Fruit fly (Drosophila melanogaster) whole organism, embryonic: ENCODE results near the gene AstA-R1.

ENCODE experiments used
- Asciz ChIP-seq: fragments of 200-800 bp; sonication (Bioruptor generic); optimal IDR thresholded peaks from 2 replicates; lab custom pipeline; 2017; ENCODE audit warnings: missing biosample characterization, mild to moderate bottlenecking, missing genetic modification characterization, missing genetic modification reagents
- Awh ChIP-seq: fragments of 200-800 bp; sonication (Bioruptor generic); IDR thresholded peaks from 2 replicates; pipeline ENCODE4, ENCODE4 v1.3.6; 2022; ENCODE audit warnings: missing biosample characterization, missing genetic modification characterization
- B-H1 ChIP-seq: fragments of 200-800 bp; sonication (Bioruptor generic); IDR thresholded peaks from 3 replicates; pipeline ENCODE4 v1.3.6; 2022; ENCODE audit warnings: missing biosample characterization, missing genetic modification characterization
- CG10959 ChIP-seq: fragments of 200-800 bp; sonication (Bioruptor generic); IDR thresholded peaks from 2 replicates; pipeline ENCODE4 v1.3.6; 2022; ENCODE audit warnings: missing biosample characterization, missing genetic modification characterization
- CG12299 ChIP-seq: fragments of 200-800 bp; sonication (Bioruptor generic); optimal IDR thresholded peaks from 2 replicates; lab custom pipeline; 2018; ENCODE audit warnings: missing biosample characterization, mild to moderate bottlenecking, missing genetic modification characterization
- CG13123 ChIP-seq: fragments of 200-800 bp; sonication (Bioruptor generic); optimal IDR thresholded peaks from 2 replicates; lab custom pipeline; 2016; ENCODE audit warnings: missing biosample characterization, missing genetic modification characterization
- CG14050 ChIP-seq: fragments of 200-800 bp; sonication (Bioruptor generic); IDR thresholded peaks from 3 replicates; pipeline ENCODE4 v1.3.6; 2022; ENCODE audit warnings: missing biosample characterization, missing genetic modification characterization
- CG14667 ChIP-seq: fragments of 200-800 bp; sonication (Bioruptor generic); IDR thresholded peaks from 2 replicates; pipeline ENCODE4 v1.3.6; 2022; ENCODE audit warnings: missing biosample characterization, missing genetic modification characterization
- CG14860 ChIP-seq: fragments of 200-800 bp; sonication (Bioruptor generic); IDR thresholded peaks from 3 replicates; pipeline ENCODE4 v1.3.6; 2022; ENCODE audit warnings: missing biosample characterization, missing genetic modification characterization; ENCODE audit not compliant: partially characterized antibody
- CG1603 ChIP-seq: fragments of 200-800 bp; sonication (Bioruptor generic); optimal IDR thresholded peaks from 2 replicates; lab custom pipeline; 2019; ENCODE audit warnings: missing biosample characterization, mild to moderate bottlenecking, missing genetic modification characterization, moderate library complexity
- CG1647 ChIP-seq: fragments of 200-800 bp; sonication (Bioruptor generic); optimal IDR thresholded peaks from 3 replicates; lab custom pipeline; 2016; ENCODE audit warnings: missing biosample characterization, missing genetic modification characterization
- CG17829 ChIP-seq: fragments of 200-800 bp; optimal IDR thresholded peaks from 2 replicates; lab custom pipeline; 2019; ENCODE audit warnings: missing biosample characterization, mild to moderate bottlenecking, missing genetic modification characterization, moderate library complexity
- CG1792 ChIP-seq: fragments of 200-800 bp; sonication (Bioruptor generic); optimal IDR thresholded peaks from 2 replicates; lab custom pipeline; 2016; ENCODE audit warnings: missing biosample characterization, missing genetic modification characterization
- CG18011 ChIP-seq: fragments of 200-800 bp; sonication (Bioruptor generic); optimal IDR thresholded peaks from 2 replicates; lab custom pipeline; 2017; ENCODE audit warnings: missing biosample characterization, missing genetic modification characterization, mild to moderate bottlenecking, moderate library complexity, missing genotype
- CG1832 ChIP-seq: fragments of 200-800 bp; sonication (Bioruptor generic); optimal IDR thresholded peaks from 2 replicates; lab custom pipeline; 2017; ENCODE audit warnings: missing biosample characterization, mild to moderate bottlenecking, missing genetic modification characterization, inconsistent platforms
- CG31365 ChIP-seq: fragments of 200-800 bp; sonication (Bioruptor generic); optimal IDR thresholded peaks from 2 replicates; lab custom pipeline; 2018; ENCODE audit warnings: missing biosample characterization, mild to moderate bottlenecking, missing genetic modification characterization
- CG31441 ChIP-seq: fragments of 200-800 bp; sonication (Bioruptor generic); IDR thresholded peaks from 2 replicates; pipeline ENCODE4 v1.3.6; 2022; ENCODE audit warnings: missing biosample characterization, missing genetic modification characterization
- CG4282 ChIP-seq: fragments of 200-800 bp; sonication (Bioruptor generic); optimal IDR thresholded peaks from 2 replicates; lab custom pipeline; 2016; ENCODE audit warnings: missing biosample characterization, missing genetic modification characterization
- CG43689 ChIP-seq: fragments of 200-800 bp; sonication (Bioruptor generic); IDR thresholded peaks from 2 replicates; pipeline ENCODE4 v1.3.6; 2022; ENCODE audit warnings: missing biosample characterization, missing genetic modification characterization
- CG7372 ChIP-seq: fragments of 200-800 bp; sonication (Bioruptor generic); IDR thresholded peaks from 2 replicates; pipeline ENCODE4 v1.3.6; 2022; ENCODE audit warnings: missing biosample characterization, missing genetic modification characterization
- CG7745 ChIP-seq: fragments of 200-800 bp; sonication (Bioruptor generic); optimal IDR thresholded peaks from 2 replicates; lab custom pipeline; 2018; ENCODE audit warnings: missing biosample characterization, mild to moderate bottlenecking, missing genetic modification characterization, moderate library complexity
- CG9437 ChIP-seq: fragments of 200-800 bp; sonication (Bioruptor generic); optimal IDR thresholded peaks from 2 replicates; lab custom pipeline; 2018; ENCODE audit warnings: missing biosample characterization, mild to moderate bottlenecking, missing genetic modification characterization
- Dbx ChIP-seq: fragments of 200-800 bp; sonication (Bioruptor generic); IDR thresholded peaks from 3 replicates; pipeline ENCODE4 v1.3.6; 2022; ENCODE audit warnings: missing biosample characterization, missing genetic modification characterization
- Ets97D ChIP-seq: fragments of 200-800 bp; sonication (Bioruptor generic); optimal IDR thresholded peaks from 3 replicates; lab custom pipeline; 2016; ENCODE audit warnings: missing biosample characterization, missing genetic modification characterization
- HmgD ChIP-seq: fragments of 200-800 bp; sonication (Bioruptor generic); optimal IDR thresholded peaks from 3 replicates; lab custom pipeline; 2016; ENCODE audit warnings: missing biosample characterization, missing genetic modification characterization
- Hsf ChIP-seq: fragments of 200-800 bp; sonication (Bioruptor generic); optimal IDR thresholded peaks from 3 replicates; lab custom pipeline; 2016; ENCODE audit warnings: missing biosample characterization, missing genetic modification characterization
- Oaz ChIP-seq: fragments of 200-800 bp; sonication (Bioruptor generic); IDR thresholded peaks from 2 replicates; pipeline ENCODE4 v1.3.6; 2022; ENCODE audit warnings: missing biosample characterization, missing genetic modification characterization
- Ptx1 ChIP-seq: fragments of 200-800 bp; sonication (Bioruptor generic); IDR thresholded peaks from 2 replicates; pipeline ENCODE4 v1.3.6; 2022; ENCODE audit warnings: missing biosample characterization, missing genetic modification characterization
- Stat92E ChIP-seq, 3 experiments: fragments of >200 bp in 2 of 3; fragments of 200-800 bp in 1 of 3; sonication (Bioruptor generic) in 1 of 3; optimal IDR thresholded peaks; 2 replicates each; lab custom pipeline; 2017 to 2019; ENCODE audit warnings: missing biosample characterization in 3 of 3, missing genetic modification characterization in 3 of 3, mild to moderate bottlenecking in 1 of 3, moderate library complexity in 1 of 3
- ap ChIP-seq: fragments of 200-800 bp; sonication (Bioruptor generic); IDR thresholded peaks from 2 replicates; pipeline ENCODE4 v1.3.6; 2022; ENCODE audit warnings: missing biosample characterization, missing genetic modification characterization
- bbx ChIP-seq: fragments of 200-800 bp; sonication (Bioruptor generic); IDR thresholded peaks from 2 replicates; pipeline ENCODE4 v1.3.6; 2022; ENCODE audit warnings: missing biosample characterization, missing genetic modification characterization; ENCODE audit not compliant: partially characterized antibody
- chif ChIP-seq, 2 experiments: fragments of 200-800 bp; sonication (Bioruptor generic); optimal IDR thresholded peaks; 3 replicates each; lab custom pipeline; 2016; ENCODE audit warnings: missing biosample characterization in 2 of 2, missing genetic modification characterization in 2 of 2
- esg ChIP-seq: fragments of 200-800 bp; sonication (Bioruptor generic); conservative IDR thresholded peaks from 2 replicates; pipeline ENCODE4 v1.3.6; 2022; ENCODE audit warnings: missing biosample characterization, missing genetic modification characterization
- gsb-n ChIP-seq: fragments of 200-800 bp; sonication (Bioruptor generic); optimal IDR thresholded peaks from 3 replicates; lab custom pipeline; 2018; ENCODE audit warnings: missing biosample characterization, mild to moderate bottlenecking, missing genetic modification characterization
- hb ChIP-seq: fragments of 200-800 bp; sonication (Bioruptor generic); IDR thresholded peaks from 3 replicates; pipeline ENCODE4 v1.3.6; 2022; ENCODE audit warnings: missing biosample characterization, missing genetic modification characterization; ENCODE audit not compliant: partially characterized antibody
- kni ChIP-seq: fragments of 200-800 bp; sonication (Bioruptor generic); optimal IDR thresholded peaks from 3 replicates; lab custom pipeline; 2017; ENCODE audit warnings: mild to moderate bottlenecking, missing biosample characterization, missing genetic modification reagents, missing genetic modification characterization
- lab ChIP-seq: fragments of 200-800 bp; sonication (Bioruptor generic); optimal IDR thresholded peaks from 3 replicates; lab custom pipeline; 2017; ENCODE audit warnings: missing biosample characterization, missing genetic modification characterization, mild to moderate bottlenecking, moderate library complexity, missing genetic modification reagents
- oc ChIP-seq: fragments of 200-800 bp; sonication (Bioruptor generic); optimal IDR thresholded peaks from 2 replicates; lab custom pipeline; 2018; ENCODE audit warnings: missing biosample characterization, mild to moderate bottlenecking, missing genetic modification characterization, moderate library complexity
- pita ChIP-seq: fragments of 200-800 bp; sonication (Bioruptor generic); optimal IDR thresholded peaks from 2 replicates; lab custom pipeline; 2017; ENCODE audit warnings: missing biosample characterization, mild to moderate bottlenecking, missing genetic modification characterization
- repo ChIP-seq: fragments of 200-800 bp; sonication (Bioruptor generic); optimal IDR thresholded peaks from 2 replicates; lab custom pipeline; 2016; ENCODE audit warnings: missing biosample characterization, missing genetic modification characterization
- rib ChIP-seq: fragments of 200-800 bp; sonication (Bioruptor generic); IDR thresholded peaks from 2 replicates; pipeline ENCODE4 v1.3.6; 2022; ENCODE audit warnings: missing biosample characterization, missing genetic modification characterization
- shn ChIP-seq: fragments of 200-800 bp; sonication (Bioruptor generic); optimal IDR thresholded peaks from 3 replicates; lab custom pipeline; 2016; ENCODE audit warnings: missing biosample characterization, missing genetic modification characterization
- slbo ChIP-seq: fragments of 200-800 bp; sonication (Bioruptor generic); IDR thresholded peaks from 2 replicates; pipeline ENCODE4 v1.3.6; 2022; ENCODE audit warnings: missing biosample characterization, missing genetic modification characterization
- so ChIP-seq: fragments of 200-800 bp; sonication (Bioruptor generic); IDR thresholded peaks from 3 replicates; pipeline ENCODE4 v1.3.6; 2022; ENCODE audit warnings: missing biosample characterization, missing genetic modification characterization
- sqz ChIP-seq: fragments of 200-800 bp; sonication (Bioruptor generic); optimal IDR thresholded peaks from 3 replicates; lab custom pipeline; 2018; ENCODE audit warnings: missing biosample characterization, mild to moderate bottlenecking, missing genetic modification characterization
- tll ChIP-seq, 2 experiments: fragments of 200-800 bp in 1 of 2; fragments of >200 bp in 1 of 2; sonication (Bioruptor generic) in 1 of 2; optimal IDR thresholded peaks; 2 replicates each; lab custom pipeline; 2017 to 2019; ENCODE audit warnings: missing biosample characterization in 2 of 2, missing genetic modification characterization in 2 of 2, mild to moderate bottlenecking in 1 of 2, moderate library complexity in 1 of 2
- unc-4 ChIP-seq: fragments of 200-800 bp; sonication (Bioruptor generic); IDR thresholded peaks from 2 replicates; pipeline ENCODE4 v1.3.6; 2022; ENCODE audit warnings: missing biosample characterization, missing genetic modification characterization; ENCODE audit not compliant: partially characterized antibody
- unpg ChIP-seq: fragments of 200-800 bp; sonication (Bioruptor generic); optimal IDR thresholded peaks from 3 replicates; lab custom pipeline; 2018; ENCODE audit warnings: missing biosample characterization, mild to moderate bottlenecking, missing genetic modification characterization, moderate library complexity

AstA-R1 gene

dm6 chrX:3545849-3546518 lies 28.4 kb upstream of the AstA-R1 start (continued):
- peak; percentile 85 for TF ChIP-seq CG10959
- TF ChIP-seq Dbx (GFP tag; lab: Robert Waterston, UW): 0 out of 3 replicates have a peak, but pooled peaks have one; percentile 57
- TF ChIP-seq Hsf (GFP tag; lab: Kevin White, UChicago): peak; percentile 85
- TF ChIP-seq shn (GFP tag; lab: Kevin White, UChicago): peak; percentile 45
- peak; percentile 41 for TF ChIP-seq CG18011
- TF ChIP-seq rib (GFP tag; lab: Robert Waterston, UW): no peak
- TF ChIP-seq repo (GFP tag; lab: Kevin White, UChicago): peak; percentile 44
- TF ChIP-seq B-H1: peak; percentile 71
- peak; percentile 89 for TF ChIP-seq sqz (GFP tag; lab: Kevin White, UChicago)
- peak; percentile 57 for TF ChIP-seq slbo (GFP tag; lab: Robert Waterston, UW)
- peak; percentile 93 for TF ChIP-seq oc (tag; lab: Kevin White, UChicago)
- 0 out of 2 replicates have a peak, but pooled peaks have one; percentile 20 for TF ChIP-seq CG7372 (GFP tag; lab: Robert Waterston, UW)
- no peak for TF ChIP-seq tll (GFP tag; optimal IDR thresholded peaks at IDR 0.05; lab: Kevin White, UChicago)
- TF ChIP-seq CG1832 (GFP tag; lab: Kevin White, UChicago): no peak
- no peak for TF ChIP-seq Ets97D (GFP tag; lab: Kevin White, UChicago)
- no peak for TF ChIP-seq pita (GFP tag; lab: Kevin White, UChicago)
- peak; percentile 5 for TF ChIP-seq CG31365 (tag; lab: Kevin White, UChicago)
- TF ChIP-seq CG4282: no peak
- peak; percentile 93 for TF ChIP-seq gsb-n
- peak; percentile 76 for TF ChIP-seq Ptx1 (GFP tag; lab: Robert Waterston, UW)
- peak; percentile 78 for TF ChIP-seq lab (GFP tag; lab: Kevin White, UChicago)
- peak; percentile 72 for TF ChIP-seq bbx (GFP tag; lab: Robert Waterston, UW)
- TF ChIP-seq CG13123 (GFP tag; lab: Kevin White, UChicago): peak; percentile 62
- peak; percentile 81 for TF ChIP-seq CG43689
- TF ChIP-seq HmgD (GFP tag; lab: Kevin White, UChicago): no peak
- TF ChIP-seq CG31441: peak; percentile 90
- no peak for TF ChIP-seq CG1603
- TF ChIP-seq so: 0 out of 3 replicates have a peak, but pooled peaks have one; percentile 49
- TF ChIP-seq CG9437 (GFP tag; lab: Kevin White, UChicago): peak; percentile 82
- 0 out of 3 replicates have a peak, but pooled peaks have one; percentile 47 for TF ChIP-seq hb (GFP tag; lab: Robert Waterston, UW)
- peak; percentile 13; the same call in 1 of the 2 replicates for TF ChIP-seq CG14667
- TF ChIP-seq CG14860 (GFP tag; lab: Robert Waterston, UW): peak; percentile 46; the same call in 2 of the 3 replicates
- peak; percentile 66 for TF ChIP-seq CG12299 (tag; lab: Kevin White, UChicago)
- TF ChIP-seq unpg (GFP tag; lab: Kevin White, UChicago): peak; percentile 94
- TF ChIP-seq esg (GFP tag; lab: Robert Waterston, UW): peak; percentile 40; the same call in 1 of the 2 replicates
- TF ChIP-seq ap (GFP tag; lab: Robert Waterston, UW): peak; percentile 81
- peak; percentile 81 to 85 for TF ChIP-seq chif (GFP tag; optimal IDR thresholded peaks at IDR 0.05; lab: Kevin White, UChicago)
- TF ChIP-seq Oaz (GFP tag; lab: Robert Waterston, UW): peak; percentile 19; the same call in 1 of the 2 replicates
- peak in 1 of 3 experiments; percentile 86 for TF ChIP-seq Stat92E (GFP tag; optimal IDR thresholded peaks at IDR 0.05; lab: Kevin White, UChicago)
- peak; percentile 89 for TF ChIP-seq Asciz (GFP tag; lab: Kevin White, UChicago)
- TF ChIP-seq CG1792 (GFP tag; lab: Kevin White, UChicago): peak; percentile 35
- no peak for TF ChIP-seq unc-4 (GFP tag; lab: Robert Waterston, UW)
- TF ChIP-seq CG7745 (tag; lab: Kevin White, UChicago): peak; percentile 69
- TF ChIP-seq kni: peak; percentile 23
- TF ChIP-seq CG17829 (tag; lab: Kevin White, UChicago): peak; percentile 73
- peak; percentile 48 for TF ChIP-seq CG1647 (GFP tag; lab: Kevin White, UChicago)
- peak; percentile 90 for TF ChIP-seq CG14050
- TF ChIP-seq Awh (GFP tag; lab: Robert Waterston, UW): peak; percentile 94
